Worm (Caenorhabditis elegans) whole organism, young adult: Measurements from ENCODE around the gene klp-3.

Experiments
- F33H1.4 ChIP-seq: fragments of 200-800 bp; sonication (Bioruptor generic); IDR thresholded peaks from 2 replicates; pipeline ENCODE4 v1.3.6; 2022; ENCODE audit warnings: missing genetic modification reagents, missing genetic modification characterization, missing compliant biosample characterization
- F39B2.1 ChIP-seq: fragments of 200-800 bp; sonication (Bioruptor generic); IDR thresholded peaks from 2 replicates; pipeline ENCODE4 v1.3.6; 2022; ENCODE audit warnings: missing genetic modification reagents, missing genetic modification characterization, missing compliant biosample characterization
- F57C9.4 ChIP-seq: sonication (generic microtip); optimal IDR thresholded peaks from 2 replicates; lab custom pipeline; 2017; ENCODE audit warnings: mild to moderate bottlenecking, missing genetic modification characterization, missing compliant biosample characterization
- K12H6.12 ChIP-seq: fragments of 200-800 bp; sonication (Bioruptor generic); optimal IDR thresholded peaks from 2 replicates; lab custom pipeline; 2018; ENCODE audit warnings: mild to moderate bottlenecking, missing genetic modification characterization, missing compliant biosample characterization
- T07F8.4 ChIP-seq: sonication (generic microtip); optimal IDR thresholded peaks from 2 replicates; lab custom pipeline; 2016; ENCODE audit warnings: mild to moderate bottlenecking, missing genetic modification characterization, moderate library complexity, missing compliant biosample characterization
- Y53G8AR.9 ChIP-seq: fragments of 200-800 bp; sonication (Bioruptor generic); conservative IDR thresholded peaks from 2 replicates; pipeline ENCODE4 v1.3.6; 2022; ENCODE audit warnings: missing genetic modification reagents, missing genetic modification characterization, missing compliant biosample characterization
- Y56A3A.18 ChIP-seq: fragments of 200-800 bp; sonication (Bioruptor generic); IDR thresholded peaks from 2 replicates; pipeline ENCODE4 v1.3.6; 2022; ENCODE audit warnings: missing genetic modification reagents, missing genetic modification characterization, missing compliant biosample characterization
- Y67H2A.10 ChIP-seq: fragments of 200-800 bp; sonication (Bioruptor generic); conservative IDR thresholded peaks from 2 replicates; pipeline ENCODE4 v1.3.6; 2022; ENCODE audit warnings: missing genetic modification reagents, missing genetic modification characterization, missing compliant biosample characterization
- Y95B8A.8 ChIP-seq: fragments of 200-800 bp; sonication (Bioruptor generic); IDR thresholded peaks from 2 replicates; pipeline ENCODE4 v1.3.6; 2022; ENCODE audit warnings: missing genetic modification reagents, missing genetic modification characterization, missing compliant biosample characterization
- akir-1 ChIP-seq: fragments of 200-800 bp; sonication (Bioruptor generic); optimal IDR thresholded peaks from 2 replicates; lab custom pipeline; 2018; ENCODE audit warnings: mild to moderate bottlenecking, missing genetic modification characterization, moderate library complexity, missing compliant biosample characterization
- aptf-3 ChIP-seq: fragments of 200-800 bp; sonication (Bioruptor generic); IDR thresholded peaks from 2 replicates; pipeline ENCODE4 v1.3.6; 2022; ENCODE audit warnings: missing genetic modification characterization, missing compliant biosample characterization
- attf-5 ChIP-seq: fragments of 200-800 bp; sonication (Bioruptor generic); optimal IDR thresholded peaks from 2 replicates; lab custom pipeline; 2018; ENCODE audit warnings: mild to moderate bottlenecking, missing genetic modification characterization, missing compliant biosample characterization
- bed-1 ChIP-seq: fragments of 200-800 bp; sonication (Bioruptor generic); IDR thresholded peaks from 2 replicates; pipeline ENCODE4 v1.3.6; 2022; ENCODE audit warnings: missing genetic modification reagents, missing genetic modification characterization, missing compliant biosample characterization
- ccch-3 ChIP-seq: fragments of 200-800 bp; sonication (Bioruptor generic); optimal IDR thresholded peaks from 2 replicates; lab custom pipeline; 2018; ENCODE audit warnings: mild to moderate bottlenecking, missing genetic modification characterization, missing compliant biosample characterization
- chd-7 ChIP-seq: sonication (generic microtip); optimal IDR thresholded peaks from 2 replicates; lab custom pipeline; 2016; ENCODE audit warnings: mild to moderate bottlenecking, missing genetic modification characterization, moderate library complexity, missing compliant biosample characterization
- efl-1 ChIP-seq: fragments of 150-350 bp; optimal IDR thresholded peaks from 2 replicates; lab custom pipeline; 2014; ENCODE audit warnings: missing biosample characterization, missing genetic modification reagents, missing genetic modification characterization
- egl-44 ChIP-seq: fragments of 200-800 bp; sonication (Bioruptor generic); IDR thresholded peaks from 2 replicates; pipeline ENCODE4 v1.3.6; 2022; ENCODE audit warnings: missing genetic modification reagents, missing genetic modification characterization, missing compliant biosample characterization
- gei-17 ChIP-seq: fragments of 200-800 bp; sonication (Bioruptor generic); optimal IDR thresholded peaks from 2 replicates; lab custom pipeline; 2018; ENCODE audit warnings: mild to moderate bottlenecking, missing genetic modification characterization, missing compliant biosample characterization
- hmg-1.2 ChIP-seq: fragments of 200-800 bp; sonication (Bioruptor generic); IDR thresholded peaks from 2 replicates; pipeline ENCODE4 v1.3.6; 2022; ENCODE audit warnings: missing genetic modification reagents, missing genetic modification characterization, missing compliant biosample characterization
- lag-1 ChIP-seq: fragments of 200-800 bp; sonication (Bioruptor generic); IDR thresholded peaks from 2 replicates; pipeline ENCODE4 v1.3.6; 2022; ENCODE audit warnings: missing genetic modification reagents, missing genetic modification characterization, missing compliant biosample characterization
- let-526 ChIP-seq: fragments of 200-800 bp; sonication (Bioruptor generic); IDR thresholded peaks from 2 replicates; pipeline ENCODE4 v1.3.6; 2022; ENCODE audit warnings: missing genetic modification reagents, missing genetic modification characterization, missing compliant biosample characterization
- lin-26 ChIP-seq: fragments of 200-800 bp; sonication (Bioruptor generic); IDR thresholded peaks from 2 replicates; pipeline ENCODE4 v1.3.6; 2022; ENCODE audit warnings: missing genetic modification reagents, missing genetic modification characterization, missing compliant biosample characterization
- lin-35 ChIP-seq, 3 experiments: fragments of 150-350 bp in 2 of 3; sonication (generic microtip) in 1 of 3; optimal IDR thresholded peaks; 2 replicates each; lab custom pipeline; 2014 to 2018; ENCODE audit warnings: missing biosample characterization in 3 of 3, missing genetic modification characterization in 3 of 3, missing genetic modification reagents in 3 of 3
- madf-6 ChIP-seq: fragments of 200-800 bp; sonication (Bioruptor generic); IDR thresholded peaks from 2 replicates; pipeline ENCODE4 v1.3.6; 2022; ENCODE audit warnings: missing genetic modification reagents, missing genetic modification characterization, missing compliant biosample characterization
- mcd-1 ChIP-seq: fragments of 200-800 bp; sonication (Bioruptor generic); IDR thresholded peaks from 2 replicates; pipeline ENCODE4 v1.3.6; 2022; ENCODE audit warnings: missing genetic modification reagents, missing genetic modification characterization, missing compliant biosample characterization
- mel-28 ChIP-seq: sonication (generic microtip); optimal IDR thresholded peaks from 2 replicates; lab custom pipeline; 2016; ENCODE audit warnings: borderline replicate concordance, mild to moderate bottlenecking, missing genetic modification characterization, missing compliant biosample characterization
- nfya-1 ChIP-seq: sonication (generic microtip); optimal IDR thresholded peaks from 2 replicates; lab custom pipeline; 2017; ENCODE audit warnings: antibody characterized with exemption, missing compliant biosample characterization, missing genetic modification characterization, borderline replicate concordance; ENCODE audit not compliant: insufficient read depth
- nfya-2 ChIP-seq: fragments of 200-800 bp; sonication (Bioruptor generic); IDR thresholded peaks from 2 replicates; pipeline ENCODE4 v1.3.6; 2022; ENCODE audit warnings: missing genetic modification reagents, missing genetic modification characterization, missing compliant biosample characterization
- nhr-120 ChIP-seq: fragments of 200-800 bp; sonication (Bioruptor generic); IDR thresholded peaks from 2 replicates; pipeline ENCODE4 v1.3.6; 2022; ENCODE audit warnings: missing genetic modification characterization, missing compliant biosample characterization
- nhr-179 ChIP-seq: sonication (generic microtip); optimal IDR thresholded peaks from 2 replicates; lab custom pipeline; 2016; ENCODE audit warnings: mild to moderate bottlenecking, missing genetic modification characterization, missing compliant biosample characterization
- pha-4 ChIP-seq: fragments of 150-350 bp; sonication (generic microtip); optimal IDR thresholded peaks from 2 replicates; lab custom pipeline; 2014; ENCODE audit warnings: missing biosample characterization, missing genetic modification reagents, missing genetic modification characterization
- snpc-1.1 ChIP-seq: sonication (generic microtip); optimal IDR thresholded peaks from 2 replicates; lab custom pipeline; 2017; ENCODE audit warnings: missing genetic modification characterization, mild to moderate bottlenecking, missing compliant biosample characterization, antibody characterized with exemption, moderate library complexity, missing genotype, missing genetic modification reagents; ENCODE audit not compliant: insufficient read depth
- snpc-4 ChIP-seq, 5 experiments: fragments of 150-350 bp in 1 of 5; sonication (generic microtip) in 4 of 5; optimal IDR thresholded peaks; 2 replicates each; lab custom pipeline; 2014 to 2018; ENCODE audit warnings: missing genetic modification characterization in 5 of 5, missing biosample characterization in 3 of 5, antibody characterized with exemption in 2 of 5, mild to moderate bottlenecking in 2 of 5, missing compliant biosample characterization in 2 of 5, missing genotype in 2 of 5, moderate library complexity in 2 of 5, missing genetic modification reagents in 1 of 5
- xnd-1 ChIP-seq: sonication (generic microtip); optimal IDR thresholded peaks from 2 replicates; lab custom pipeline; 2016; ENCODE audit warnings: missing genotype, missing genetic modification reagents, missing genetic modification characterization, missing compliant biosample characterization

klp-3 gene

DNA sequence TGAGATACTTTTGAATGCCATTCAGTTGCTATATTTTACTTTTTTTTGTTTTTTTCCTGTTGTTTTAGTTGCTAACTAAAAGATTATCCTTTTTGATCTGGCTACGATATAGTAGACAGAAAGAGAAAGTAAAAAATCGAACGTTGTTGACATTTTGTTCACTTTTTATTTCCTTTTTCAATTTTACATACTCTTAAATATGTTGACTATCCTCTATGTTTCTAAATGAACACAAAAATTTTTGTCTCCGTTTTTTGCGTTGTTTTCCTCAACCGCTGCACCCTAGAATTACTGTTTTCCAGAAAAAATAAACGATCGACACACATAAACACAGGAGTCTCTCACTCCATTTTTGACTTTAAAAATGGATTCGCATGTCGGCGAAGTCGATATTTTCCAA lies at the start of gene klp-3:
TSS of gene klp-3 (plus strand) at position 301 of the 400 bp plus-strand sequence.
- TF ChIP-seq madf-6 = no peak
- no peak for TF ChIP-seq pha-4 (tag; lab: Kevin White, UChicago)
- TF ChIP-seq efl-1 (GFP tag; lab: Kevin White, UChicago) = no peak
- TF ChIP-seq Y53G8AR.9 (GFP tag; lab: Robert Waterston, UW) = no peak
- no peak for TF ChIP-seq nfya-1 (tag; lab: Kevin White, UChicago)

ce11 chrII:7792514-7792913 lies 49.6 kb upstream of the klp-3 start:
- TF ChIP-seq nfya-2 (GFP tag; lab: Robert Waterston, UW) (no peak), T07F8.4 (tag; lab: Kevin White, UChicago) (no peak), aptf-3 (GFP tag; lab: Robert Waterston, UW) (no peak), lin-35 (GFP tag; optimal IDR thresholded peaks at IDR 0.05; lab: Kevin White, UChicago) (no peak), snpc-4 (GFP tag; optimal IDR thresholded peaks at IDR 0.05; lab: Kevin White, UChicago) (no peak), snpc-4 (tag; optimal IDR thresholded peaks at IDR 0.05; lab: Kevin White, UChicago) (no peak), bed-1 (GFP tag; lab: Robert Waterston, UW) (no peak), gei-17 (GFP tag; lab: Kevin White, UChicago) (no peak), lin-26 (GFP tag; lab: Robert Waterston, UW) (no peak), F57C9.4 (no peak), F33H1.4 (GFP tag; lab: Robert Waterston, UW) (no peak)

DNA sequence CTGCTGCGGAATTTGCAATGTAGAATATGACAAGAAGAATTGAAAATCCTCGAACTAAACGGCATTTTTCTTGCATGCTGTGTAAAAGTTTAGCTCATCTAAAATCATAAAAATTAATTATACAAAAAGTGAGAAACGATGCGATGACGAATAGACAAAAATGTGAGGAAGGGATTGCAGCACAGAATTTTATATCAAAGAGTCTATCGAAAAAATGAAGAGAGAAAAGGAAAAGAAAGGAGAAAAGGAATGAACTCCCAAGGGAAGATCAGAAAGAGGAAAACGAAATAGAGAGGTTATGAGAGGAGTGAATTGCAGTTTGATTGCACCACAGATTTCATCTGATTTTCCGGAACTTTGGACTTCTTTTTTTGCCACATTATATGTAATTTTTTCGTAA lies 47.9 kb upstream of the klp-3 start, which contains the start of gene glr-4:
TSS of gene glr-4 (minus strand) at position 101 of the 400 bp plus-strand sequence.
- no peak for TF ChIP-seq akir-1 (GFP tag; lab: Kevin White, UChicago)
- no peak for TF ChIP-seq egl-44 (GFP tag; lab: Robert Waterston, UW)
- no peak for TF ChIP-seq lag-1 (GFP tag; lab: Robert Waterston, UW)
- no peak for TF ChIP-seq snpc-1.1
- TF ChIP-seq mel-28 = no peak
- TF ChIP-seq lin-26 (GFP tag; lab: Robert Waterston, UW) = no peak
- no peak for TF ChIP-seq nhr-179
- TF ChIP-seq, all 124 proteins: peak for 0

DNA sequence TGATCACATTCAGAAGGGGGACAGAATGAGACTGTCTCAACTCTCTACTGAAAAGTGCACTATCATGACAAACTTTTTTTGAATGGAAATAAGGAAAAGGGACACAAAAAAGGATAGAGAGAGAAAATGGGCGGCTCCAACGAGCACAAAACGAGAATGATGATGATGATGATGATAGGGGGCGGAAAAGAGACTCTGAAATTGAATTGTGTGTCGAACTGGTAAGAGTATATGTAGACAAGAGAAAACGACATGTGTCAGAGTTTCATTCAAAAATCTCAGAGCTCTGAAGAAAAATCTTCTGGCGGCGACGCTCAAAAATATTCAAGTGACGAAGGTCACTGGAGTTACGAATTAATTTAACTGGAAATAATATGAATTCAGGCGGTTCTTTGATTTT lies 46.9 kb upstream of the klp-3 start:
- TF ChIP-seq madf-6 (no peak), F39B2.1 (GFP tag; lab: Robert Waterston, UW) (no peak), hmg-1.2 (GFP tag; lab: Robert Waterston, UW) (no peak), nfya-2 (GFP tag; lab: Robert Waterston, UW) (no peak), egl-44 (GFP tag; lab: Robert Waterston, UW) (no peak), xnd-1 (no peak), K12H6.12 (tag; lab: Kevin White, UChicago) (no peak), efl-1 (GFP tag; lab: Kevin White, UChicago) (no peak), Y95B8A.8 (GFP tag; lab: Robert Waterston, UW) (no peak), nhr-120 (GFP tag; lab: Robert Waterston, UW) (no peak), let-526 (GFP tag; lab: Robert Waterston, UW) (no peak), attf-5 (GFP tag; lab: Kevin White, UChicago) (no peak), mcd-1 (GFP tag; lab: Robert Waterston, UW) (no peak), ccch-3 (GFP tag; lab: Kevin White, UChicago) (no peak), Y67H2A.10 (no peak), Y56A3A.18 (GFP tag; lab: Robert Waterston, UW) (no peak), aptf-3 (GFP tag; lab: Robert Waterston, UW) (no peak), chd-7 (tag; lab: Kevin White, UChicago) (no peak)
